Worm (Caenorhabditis elegans) whole organism, late embryonic: ENCODE results near the gene cpg-24.

Source experiments
- C38D4.7 ChIP-seq: fragments of 200-800 bp; sonication (Bioruptor generic); optimal IDR thresholded peaks from 2 replicates; lab custom pipeline; 2018; ENCODE audit warnings: mild to moderate bottlenecking, missing genetic modification characterization, moderate library complexity, missing compliant biosample characterization
- F13H6.1 ChIP-seq: sonication (generic microtip); optimal IDR thresholded peaks from 2 replicates; lab custom pipeline; 2016; ENCODE audit warnings: missing genetic modification characterization, missing compliant biosample characterization
- Y22D7AL.16 ChIP-seq: sonication (generic microtip); optimal IDR thresholded peaks from 2 replicates; lab custom pipeline; 2016; ENCODE audit warnings: missing genetic modification characterization, missing compliant biosample characterization
- ahr-1 ChIP-seq: sonication (generic microtip); optimal IDR thresholded peaks from 2 replicates; lab custom pipeline; 2016; ENCODE audit warnings: missing genetic modification characterization, missing compliant biosample characterization
- ceh-14 ChIP-seq: sonication (generic microtip); optimal IDR thresholded peaks from 2 replicates; lab custom pipeline; 2016; ENCODE audit warnings: missing genotype, missing genetic modification characterization, missing compliant biosample characterization
- ceh-34 ChIP-seq: sonication (generic microtip); optimal IDR thresholded peaks from 2 replicates; lab custom pipeline; 2016; ENCODE audit warnings: mild to moderate bottlenecking, missing genetic modification characterization, missing compliant biosample characterization
- ceh-9 ChIP-seq: sonication (generic microtip); optimal IDR thresholded peaks from 2 replicates; lab custom pipeline; 2016; ENCODE audit warnings: mild to moderate bottlenecking, missing genetic modification characterization, inconsistent platforms, missing compliant biosample characterization
- che-1 ChIP-seq: sonication (generic microtip); optimal IDR thresholded peaks from 2 replicates; lab custom pipeline; 2016; ENCODE audit warnings: mild to moderate bottlenecking, missing genetic modification characterization, missing compliant biosample characterization
- dve-1 ChIP-seq: sonication (generic microtip); optimal IDR thresholded peaks from 2 replicates; lab custom pipeline; 2017; ENCODE audit warnings: antibody characterized with exemption, mild to moderate bottlenecking, missing genetic modification characterization, missing compliant biosample characterization
- elt-4 ChIP-seq: sonication (generic microtip); optimal IDR thresholded peaks from 2 replicates; lab custom pipeline; 2016; ENCODE audit warnings: missing genetic modification characterization, missing compliant biosample characterization
- fkh-6 ChIP-seq: sonication (generic microtip); optimal IDR thresholded peaks from 2 replicates; lab custom pipeline; 2016; ENCODE audit warnings: missing genetic modification characterization, missing compliant biosample characterization
- gmeb-2 ChIP-seq: sonication (generic microtip); optimal IDR thresholded peaks from 2 replicates; lab custom pipeline; 2016; ENCODE audit warnings: missing genetic modification characterization, inconsistent platforms, missing compliant biosample characterization
- hlh-6 ChIP-seq: sonication (generic microtip); optimal IDR thresholded peaks from 2 replicates; lab custom pipeline; 2016; ENCODE audit warnings: missing genotype, missing genetic modification characterization, missing compliant biosample characterization
- lim-6 ChIP-seq: sonication (generic microtip); optimal IDR thresholded peaks from 2 replicates; lab custom pipeline; 2016; ENCODE audit warnings: missing genetic modification characterization, missing compliant biosample characterization
- nfya-1 ChIP-seq: sonication (generic microtip); optimal IDR thresholded peaks from 2 replicates; lab custom pipeline; 2017; ENCODE audit warnings: missing genetic modification characterization, mild to moderate bottlenecking, missing compliant biosample characterization, antibody characterized with exemption, moderate library complexity
- pha-2 ChIP-seq: sonication (generic microtip); optimal IDR thresholded peaks from 2 replicates; lab custom pipeline; 2017; ENCODE audit warnings: mild to moderate bottlenecking, missing genetic modification characterization, missing compliant biosample characterization
- sox-2 ChIP-seq: fragments of 200-800 bp; sonication (Bioruptor generic); IDR thresholded peaks from 2 replicates; pipeline ENCODE4 v1.3.6; 2022; ENCODE audit warnings: missing genetic modification reagents, missing genetic modification characterization, missing compliant biosample characterization
- syd-9 ChIP-seq: sonication (generic microtip); optimal IDR thresholded peaks from 2 replicates; lab custom pipeline; 2016; ENCODE audit warnings: mild to moderate bottlenecking, missing genetic modification characterization, moderate library complexity, missing compliant biosample characterization
- unc-42 ChIP-seq: sonication (generic microtip); optimal IDR thresholded peaks from 2 replicates; lab custom pipeline; 2016; ENCODE audit warnings: missing genotype, missing genetic modification characterization, missing compliant biosample characterization
- zip-5 ChIP-seq: sonication (generic microtip); optimal IDR thresholded peaks from 2 replicates; lab custom pipeline; 2016; ENCODE audit warnings: missing genetic modification characterization, missing compliant biosample characterization

The cpg-24 gene

ce11 chrIV:1679227-1679626 is 47.5 kb downstream of the cpg-24 start:
- no peak for TF ChIP-seq pha-2 (tag; lab: Kevin White, UChicago)
- no peak for TF ChIP-seq hlh-6 (tag; lab: Kevin White, UChicago)
- no peak for TF ChIP-seq che-1 (tag; lab: Kevin White, UChicago)
- no peak for TF ChIP-seq ahr-1
- no peak for TF ChIP-seq syd-9 (tag; lab: Kevin White, UChicago)
- TF ChIP-seq ceh-14 (tag; lab: Kevin White, UChicago): no peak

DNA sequence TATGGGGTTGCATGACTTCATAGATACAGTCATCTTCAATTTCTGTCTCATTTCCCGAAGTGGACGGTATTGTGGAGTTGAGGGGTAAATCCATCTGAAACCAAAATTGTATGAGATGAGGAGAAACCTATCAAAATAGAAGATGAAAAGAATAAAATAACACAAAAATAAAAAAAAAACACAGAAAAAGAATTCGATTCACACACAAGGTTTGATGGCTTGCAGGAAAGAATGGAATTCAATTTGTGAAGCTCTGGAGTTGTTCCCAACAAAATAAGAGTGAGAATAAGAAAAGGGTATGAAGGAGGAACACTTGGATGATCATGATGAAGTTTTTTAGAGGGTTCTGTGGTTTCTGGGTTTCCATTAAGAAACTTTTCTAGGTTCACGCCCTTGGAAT is 50.3 kb downstream of the cpg-24 start, which contains the start of gene Y41D4B.24:
TSS of gene Y41D4B.24 (minus strand) at position 101 of the 400 bp plus-strand sequence.
- TF ChIP-seq lim-6 (tag; lab: Kevin White, UChicago): no peak
- no peak for TF ChIP-seq elt-4
- no peak for TF ChIP-seq unc-42 (tag; lab: Kevin White, UChicago)
- TF ChIP-seq nfya-1: no peak
- no peak for TF ChIP-seq zip-5
- TF ChIP-seq F13H6.1 (tag; lab: Kevin White, UChicago): no peak
- no peak for TF ChIP-seq sox-2 (GFP tag; lab: Robert Waterston, UW)
- no peak for TF ChIP-seq ceh-34
- TF ChIP-seq dve-1: no peak
- no peak for TF ChIP-seq C38D4.7 (GFP tag; lab: Kevin White, UChicago)
- no peak for TF ChIP-seq ceh-9
- TF ChIP-seq pha-2 (tag; lab: Kevin White, UChicago): no peak
- no peak for TF ChIP-seq Y22D7AL.16 (tag; lab: Kevin White, UChicago)
- no peak for TF ChIP-seq gmeb-2 (tag; lab: Kevin White, UChicago)
- no peak for TF ChIP-seq fkh-6 (tag; lab: Kevin White, UChicago)
- TF ChIP-seq, all 69 proteins: peak for 0
